Worm (Caenorhabditis elegans) whole organism, young adult: ENCODE data around the gene dnc-3.

ENCODE experiments used
- B0035.1 ChIP-seq: sonication (generic microtip); optimal IDR thresholded peaks from 2 replicates; lab custom pipeline; 2016; ENCODE audit warnings: missing genetic modification characterization, mild to moderate bottlenecking, missing compliant biosample characterization, missing genotype, missing genetic modification reagents
- bed-1 ChIP-seq: fragments of 200-800 bp; sonication (Bioruptor generic); IDR thresholded peaks from 2 replicates; pipeline ENCODE4 v1.3.6; 2022; ENCODE audit warnings: missing genetic modification reagents, missing genetic modification characterization, missing compliant biosample characterization
- ceh-27 ChIP-seq: fragments of 200-800 bp; sonication (Bioruptor generic); optimal IDR thresholded peaks from 2 replicates; lab custom pipeline; 2018; ENCODE audit warnings: mild to moderate bottlenecking, missing genetic modification characterization, moderate library complexity, missing compliant biosample characterization
- rec-8 ChIP-seq, 2 experiments: sonication (generic microtip); optimal IDR thresholded peaks; 2 replicates each; lab custom pipeline; 2016; ENCODE audit warnings: mild to moderate bottlenecking in 2 of 2, missing genetic modification characterization in 2 of 2, missing genetic modification reagents in 2 of 2, missing genotype in 2 of 2, missing biosample characterization in 1 of 2, missing compliant biosample characterization in 1 of 2, moderate library complexity in 1 of 2
- sea-2 ChIP-seq: fragments of 200-800 bp; sonication (Bioruptor generic); IDR thresholded peaks from 2 replicates; pipeline ENCODE4 v1.3.6; 2022; ENCODE audit warnings: missing genetic modification characterization, missing compliant biosample characterization
- snpc-1.3 ChIP-seq: sonication (generic microtip); optimal IDR thresholded peaks from 2 replicates; lab custom pipeline; 2017; ENCODE audit warnings: missing genetic modification characterization, mild to moderate bottlenecking, missing compliant biosample characterization, antibody characterized with exemption, moderate library complexity, missing genotype, missing genetic modification reagents; ENCODE audit not compliant: insufficient read depth
- snpc-4 ChIP-seq, 5 experiments: fragments of 150-350 bp in 1 of 5; sonication (generic microtip) in 4 of 5; optimal IDR thresholded peaks; 2 replicates each; lab custom pipeline; 2014 to 2018; ENCODE audit warnings: missing genetic modification characterization in 5 of 5, missing biosample characterization in 3 of 5, antibody characterized with exemption in 2 of 5, mild to moderate bottlenecking in 2 of 5, missing compliant biosample characterization in 2 of 5, missing genotype in 2 of 5, moderate library complexity in 2 of 5, missing genetic modification reagents in 1 of 5
- unc-62 ChIP-seq: fragments of 150-350 bp; optimal IDR thresholded peaks from 2 replicates; lab custom pipeline; 2014; ENCODE audit warnings: missing biosample characterization, missing genetic modification reagents, missing genetic modification characterization

- TF ChIP-seq sea-2 (GFP tag; lab: Robert Waterston, UW) (no peak), ceh-27 (GFP tag; lab: Kevin White, UChicago) (no peak), bed-1 (no peak), rec-8 (tag; optimal IDR thresholded peaks at IDR 0.05; lab: Kevin White, UChicago) (no peak), snpc-1.3 (tag; lab: Kevin White, UChicago) (no peak), B0035.1 (tag; lab: Kevin White, UChicago) (no peak), snpc-4 (GFP tag; optimal IDR thresholded peaks at IDR 0.05; lab: Kevin White, UChicago) (no peak), snpc-4 (tag; optimal IDR thresholded peaks at IDR 0.05; lab: Kevin White, UChicago) (no peak), unc-62 (GFP tag; lab: Kevin White, UChicago) (no peak)
Observed at ce11 chrII:3598721-3599120, 45.2 kb downstream of the dnc-3 start, which contains the start of gene Y49F6A.11.
